Worm (Caenorhabditis elegans) whole organism, early embryonic: ENCODE measurements around the gene C06B8.2.

Source experiments
- F13C5.2 ChIP-seq: sonication (generic microtip); optimal IDR thresholded peaks from 2 replicates; lab custom pipeline; 2017; ENCODE audit warnings: mild to moderate bottlenecking, missing genetic modification characterization, inconsistent platforms, missing compliant biosample characterization
- aly-1 ChIP-seq: sonication (generic microtip); optimal IDR thresholded peaks from 2 replicates; lab custom pipeline; 2016; ENCODE audit warnings: missing genetic modification characterization, missing compliant biosample characterization
- ama-1 ChIP-seq: fragments of 150-350 bp; optimal IDR thresholded peaks from 2 replicates; lab custom pipeline; 2014
- ets-7 ChIP-seq: sonication (generic microtip); optimal IDR thresholded peaks from 2 replicates; lab custom pipeline; 2016; ENCODE audit warnings: missing genotype, missing genetic modification characterization, missing compliant biosample characterization
- flt-1 ChIP-seq: fragments of 200-800 bp; sonication (Bioruptor generic); IDR thresholded peaks from 2 replicates; pipeline ENCODE4 v1.3.6; 2022; ENCODE audit warnings: missing genetic modification characterization, missing compliant biosample characterization
- hmbx-1 ChIP-seq: sonication (generic microtip); optimal IDR thresholded peaks from 2 replicates; lab custom pipeline; 2016; ENCODE audit warnings: mild to moderate bottlenecking, missing genetic modification characterization, missing compliant biosample characterization
- hnd-1 ChIP-seq: sonication (generic microtip); optimal IDR thresholded peaks from 2 replicates; lab custom pipeline; 2016; ENCODE audit warnings: missing genetic modification characterization, missing compliant biosample characterization
- sea-1 ChIP-seq: fragments of 200-800 bp; sonication (Bioruptor generic); conservative IDR thresholded peaks from 2 replicates; pipeline ENCODE4 v1.3.6; 2022; ENCODE audit warnings: missing genetic modification characterization, missing compliant biosample characterization
- tbx-11 ChIP-seq: fragments of 200-800 bp; sonication (Bioruptor generic); IDR thresholded peaks from 2 replicates; pipeline ENCODE4 v1.3.6; 2022; ENCODE audit warnings: missing genetic modification characterization, missing compliant biosample characterization
- tbx-37 ChIP-seq: fragments of 200-800 bp; sonication (Bioruptor generic); conservative IDR thresholded peaks from 2 replicates; pipeline ENCODE4 v1.3.6; 2022; ENCODE audit warnings: missing genetic modification reagents, missing genetic modification characterization, missing compliant biosample characterization
- tra-4 ChIP-seq: sonication (generic microtip); optimal IDR thresholded peaks from 2 replicates; lab custom pipeline; 2017; ENCODE audit warnings: missing genetic modification characterization, missing compliant biosample characterization

- TF ChIP-seq ama-1 (lab: Kevin White, UChicago) (no peak), hnd-1 (tag; lab: Kevin White, UChicago) (no peak), sea-1 (GFP tag; lab: Robert Waterston, UW) (no peak), tra-4 (tag; lab: Kevin White, UChicago) (no peak), tbx-37 (no peak), aly-1 (tag; lab: Kevin White, UChicago) (no peak), F13C5.2 (tag; lab: Kevin White, UChicago) (no peak), flt-1 (no peak), tbx-11 (no peak), hmbx-1 (tag; lab: Kevin White, UChicago) (no peak), ets-7 (tag; lab: Kevin White, UChicago) (no peak)
Observed at ce11 chrV:15444615-15445014, 33.9 kb downstream of the C06B8.2 start, which contains the start of gene T26H5.9.
